Fruit fly (Drosophila melanogaster) whole organism, embryonic: ENCODE data around the gene Cyp28c1.

Source experiments
- Atf6 ChIP-seq: fragments of 200-800 bp; sonication (Bioruptor generic); IDR thresholded peaks from 2 replicates; pipeline ENCODE4 v1.3.6; 2022; ENCODE audit warnings: missing biosample characterization, missing genetic modification characterization
- BtbVII ChIP-seq: fragments of 200-800 bp; sonication (Bioruptor generic); optimal IDR thresholded peaks from 3 replicates; lab custom pipeline; 2017; ENCODE audit warnings: missing biosample characterization, mild to moderate bottlenecking, missing genetic modification characterization
- CG10431 ChIP-seq: fragments of 200-800 bp; sonication (Bioruptor generic); optimal IDR thresholded peaks from 3 replicates; lab custom pipeline; 2018; ENCODE audit warnings: missing biosample characterization, mild to moderate bottlenecking, missing genetic modification characterization
- CG10543 ChIP-seq: fragments of 200-800 bp; sonication (Bioruptor generic); optimal IDR thresholded peaks from 3 replicates; lab custom pipeline; 2017; ENCODE audit warnings: missing biosample characterization, mild to moderate bottlenecking, missing genetic modification characterization, moderate library complexity
- CG11723 ChIP-seq: fragments of 200-800 bp; sonication (Bioruptor generic); optimal IDR thresholded peaks from 2 replicates; lab custom pipeline; 2017; ENCODE audit warnings: missing biosample characterization, mild to moderate bottlenecking, missing genetic modification characterization
- CG13296 ChIP-seq: fragments of 200-800 bp; sonication (Bioruptor generic); optimal IDR thresholded peaks from 3 replicates; lab custom pipeline; 2018; ENCODE audit warnings: missing biosample characterization, mild to moderate bottlenecking, missing genetic modification characterization
- CG13894 ChIP-seq: fragments of 200-800 bp; sonication (Bioruptor generic); optimal IDR thresholded peaks from 3 replicates; lab custom pipeline; 2018; ENCODE audit warnings: missing biosample characterization, mild to moderate bottlenecking, missing genetic modification characterization, moderate library complexity
- CG14050 ChIP-seq: fragments of 200-800 bp; sonication (Bioruptor generic); IDR thresholded peaks from 3 replicates; pipeline ENCODE4 v1.3.6; 2022; ENCODE audit warnings: missing biosample characterization, missing genetic modification characterization
- CG17568 ChIP-seq: fragments of 200-800 bp; sonication (Bioruptor generic); optimal IDR thresholded peaks from 2 replicates; lab custom pipeline; 2018; ENCODE audit warnings: missing biosample characterization, mild to moderate bottlenecking, missing genetic modification characterization, moderate library complexity
- CG30431 ChIP-seq: fragments of 200-800 bp; sonication (Bioruptor generic); optimal IDR thresholded peaks from 2 replicates; lab custom pipeline; 2017; ENCODE audit warnings: missing biosample characterization, missing genetic modification characterization
- CG31224 ChIP-seq: fragments of 200-800 bp; sonication (Bioruptor generic); IDR thresholded peaks from 2 replicates; pipeline ENCODE4 v1.3.6; 2022; ENCODE audit warnings: missing biosample characterization, missing genetic modification characterization
- CG32532 ChIP-seq: fragments of 200-800 bp; sonication (Bioruptor generic); IDR thresholded peaks from 2 replicates; pipeline ENCODE4 v1.3.6; 2022; ENCODE audit warnings: missing biosample characterization, missing genetic modification characterization
- CG4328 ChIP-seq: fragments of 200-800 bp; sonication (Bioruptor generic); optimal IDR thresholded peaks from 3 replicates; lab custom pipeline; 2017; ENCODE audit warnings: missing biosample characterization, missing genetic modification reagents, missing genetic modification characterization
- CG7786 ChIP-seq: fragments of 200-800 bp; sonication (Bioruptor generic); optimal IDR thresholded peaks from 2 replicates; lab custom pipeline; 2016; ENCODE audit warnings: missing biosample characterization, missing genetic modification characterization
- CG8478 ChIP-seq: fragments of >200 bp; optimal IDR thresholded peaks from 2 replicates; lab custom pipeline; 2018
- CG8765 ChIP-seq: fragments of 200-800 bp; sonication (Bioruptor generic); IDR thresholded peaks from 2 replicates; pipeline ENCODE4 v1.3.6; 2022; ENCODE audit warnings: missing biosample characterization, missing genetic modification characterization
- CkIIα-i1 ChIP-seq: fragments of 200-800 bp; sonication (Bioruptor generic); IDR thresholded peaks from 2 replicates; pipeline ENCODE4 v1.3.6; 2022; ENCODE audit warnings: missing biosample characterization, missing genetic modification characterization
- Deaf1 ChIP-seq: fragments of 200-800 bp; optimal IDR thresholded peaks from 3 replicates; lab custom pipeline; 2019; ENCODE audit warnings: missing biosample characterization, mild to moderate bottlenecking, missing genetic modification characterization, moderate library complexity
- HLH54F ChIP-seq: fragments of 200-800 bp; sonication (Bioruptor generic); optimal IDR thresholded peaks from 3 replicates; lab custom pipeline; 2016; ENCODE audit warnings: missing biosample characterization, missing genetic modification characterization
- Hmx ChIP-seq: fragments of 200-800 bp; sonication (Bioruptor generic); optimal IDR thresholded peaks from 2 replicates; lab custom pipeline; 2016; ENCODE audit warnings: missing biosample characterization, missing genetic modification characterization
- MBD-R2 ChIP-seq: fragments of 200-800 bp; sonication (Bioruptor generic); IDR thresholded peaks from 2 replicates; pipeline ENCODE4 v1.3.6; 2022; ENCODE audit warnings: missing biosample characterization, missing genetic modification characterization
- Sin3A ChIP-seq: fragments of >200 bp; optimal IDR thresholded peaks from 2 replicates; lab custom pipeline; 2018
- Spps ChIP-seq: fragments of 200-800 bp; sonication (Bioruptor generic); optimal IDR thresholded peaks from 2 replicates; lab custom pipeline; 2018; ENCODE audit warnings: missing biosample characterization, mild to moderate bottlenecking, missing genetic modification characterization
- amos ChIP-seq: fragments of 200-800 bp; sonication (Bioruptor generic); IDR thresholded peaks from 2 replicates; pipeline ENCODE4 v1.3.6; 2022; ENCODE audit warnings: missing biosample characterization, missing genetic modification characterization; ENCODE audit not compliant: partially characterized antibody
- bab2 ChIP-seq: fragments of 200-800 bp; sonication (Bioruptor generic); optimal IDR thresholded peaks from 2 replicates; lab custom pipeline; 2016; ENCODE audit warnings: missing biosample characterization, missing genetic modification characterization
- danr ChIP-seq: fragments of 200-800 bp; sonication (Bioruptor generic); IDR thresholded peaks from 2 replicates; pipeline ENCODE4 v1.3.6; 2022; ENCODE audit warnings: missing biosample characterization, missing genetic modification characterization
- dati ChIP-seq: fragments of 200-800 bp; sonication (Bioruptor generic); IDR thresholded peaks from 2 replicates; pipeline ENCODE4 v1.3.6; 2022; ENCODE audit warnings: missing biosample characterization, missing genetic modification characterization
- emc ChIP-seq: fragments of 200-800 bp; sonication (Bioruptor generic); optimal IDR thresholded peaks from 2 replicates; lab custom pipeline; 2016; ENCODE audit warnings: missing biosample characterization, missing genetic modification characterization
- ems ChIP-seq: fragments of 200-800 bp; sonication (Bioruptor generic); optimal IDR thresholded peaks from 3 replicates; lab custom pipeline; 2016; ENCODE audit warnings: missing biosample characterization, missing genetic modification characterization
- eyg ChIP-seq: fragments of 200-800 bp; sonication (Bioruptor generic); optimal IDR thresholded peaks from 3 replicates; lab custom pipeline; 2016; ENCODE audit warnings: missing biosample characterization, missing genetic modification characterization
- fd3F ChIP-seq: fragments of 200-800 bp; sonication (Bioruptor generic); optimal IDR thresholded peaks from 2 replicates; lab custom pipeline; 2018; ENCODE audit warnings: missing biosample characterization, mild to moderate bottlenecking, missing genetic modification characterization, moderate library complexity
- fru ChIP-seq: fragments of >200 bp; optimal IDR thresholded peaks from 2 replicates; lab custom pipeline; 2017
- gem ChIP-seq: fragments of 200-800 bp; sonication (Bioruptor generic); optimal IDR thresholded peaks from 2 replicates; lab custom pipeline; 2019; ENCODE audit warnings: missing biosample characterization, mild to moderate bottlenecking, missing genetic modification characterization, moderate library complexity
- grau ChIP-seq: fragments of 200-800 bp; optimal IDR thresholded peaks from 3 replicates; lab custom pipeline; 2019; ENCODE audit warnings: missing biosample characterization, mild to moderate bottlenecking, missing genetic modification characterization, moderate library complexity
- ind ChIP-seq: fragments of 200-800 bp; sonication (Bioruptor generic); optimal IDR thresholded peaks from 3 replicates; lab custom pipeline; 2016; ENCODE audit warnings: missing biosample characterization, missing genetic modification characterization
- mam ChIP-seq: fragments of 200-800 bp; sonication (Bioruptor generic); optimal IDR thresholded peaks from 3 replicates; lab custom pipeline; 2016; ENCODE audit warnings: missing biosample characterization, missing genetic modification characterization
- mirr ChIP-seq: fragments of 200-800 bp; sonication (Bioruptor generic); optimal IDR thresholded peaks from 3 replicates; lab custom pipeline; 2018; ENCODE audit warnings: missing biosample characterization, mild to moderate bottlenecking, missing genetic modification characterization
- pfk ChIP-seq: fragments of 200-800 bp; sonication (Bioruptor generic); optimal IDR thresholded peaks from 2 replicates; lab custom pipeline; 2018; ENCODE audit warnings: missing biosample characterization, mild to moderate bottlenecking, missing genetic modification characterization, moderate library complexity
- pita ChIP-seq: fragments of 200-800 bp; sonication (Bioruptor generic); optimal IDR thresholded peaks from 2 replicates; lab custom pipeline; 2017; ENCODE audit warnings: missing biosample characterization, mild to moderate bottlenecking, missing genetic modification characterization
- prd ChIP-seq, 3 experiments: fragments of >200 bp in 2 of 3; fragments of 200-800 bp in 1 of 3; sonication (Bioruptor generic) in 1 of 3; optimal IDR thresholded peaks in 2 of 3; IDR thresholded peaks in 1 of 3; 2 replicates in 2 of 3; 3 replicates in 1 of 3; pipeline versions ENCODE4 v1.3.6 to Lab custom; 2017 to 2022; ENCODE audit warnings: missing biosample characterization in 1 of 3, missing genetic modification characterization in 1 of 3
- ro ChIP-seq: fragments of 200-800 bp; sonication (Bioruptor generic); IDR thresholded peaks from 2 replicates; pipeline ENCODE4 v1.3.6; 2022; ENCODE audit warnings: missing biosample characterization, missing genetic modification characterization
- salm ChIP-seq: fragments of 200-800 bp; sonication (Bioruptor generic); optimal IDR thresholded peaks from 2 replicates; lab custom pipeline; 2018; ENCODE audit warnings: missing biosample characterization, mild to moderate bottlenecking, missing genetic modification characterization
- seq ChIP-seq: fragments of 200-800 bp; sonication (Bioruptor generic); IDR thresholded peaks from 2 replicates; pipeline ENCODE4 v1.3.6; 2022; ENCODE audit warnings: missing biosample characterization, missing genetic modification characterization
- sim ChIP-seq: fragments of 200-800 bp; sonication (Bioruptor generic); IDR thresholded peaks from 2 replicates; pipeline ENCODE4 v1.3.6; 2022; ENCODE audit warnings: missing biosample characterization, missing genetic modification characterization
- stwl ChIP-seq: fragments of 200-800 bp; sonication (Bioruptor generic); optimal IDR thresholded peaks from 3 replicates; lab custom pipeline; 2018; ENCODE audit warnings: missing biosample characterization, mild to moderate bottlenecking, missing genetic modification characterization, moderate library complexity
- sug ChIP-seq: fragments of 200-800 bp; optimal IDR thresholded peaks from 2 replicates; lab custom pipeline; 2019; ENCODE audit warnings: missing biosample characterization, mild to moderate bottlenecking, missing genetic modification characterization, moderate library complexity
- usp ChIP-seq: fragments of >200 bp; optimal IDR thresholded peaks from 2 replicates; lab custom pipeline; 2017; ENCODE audit warnings: missing biosample characterization, missing genetic modification characterization
- vnd ChIP-seq: fragments of 200-800 bp; sonication (Bioruptor generic); IDR thresholded peaks from 3 replicates; pipeline ENCODE4 v1.3.6; 2022; ENCODE audit warnings: missing biosample characterization, missing genetic modification characterization; ENCODE audit not compliant: partially characterized antibody

Cyp28c1 gene

DNA sequence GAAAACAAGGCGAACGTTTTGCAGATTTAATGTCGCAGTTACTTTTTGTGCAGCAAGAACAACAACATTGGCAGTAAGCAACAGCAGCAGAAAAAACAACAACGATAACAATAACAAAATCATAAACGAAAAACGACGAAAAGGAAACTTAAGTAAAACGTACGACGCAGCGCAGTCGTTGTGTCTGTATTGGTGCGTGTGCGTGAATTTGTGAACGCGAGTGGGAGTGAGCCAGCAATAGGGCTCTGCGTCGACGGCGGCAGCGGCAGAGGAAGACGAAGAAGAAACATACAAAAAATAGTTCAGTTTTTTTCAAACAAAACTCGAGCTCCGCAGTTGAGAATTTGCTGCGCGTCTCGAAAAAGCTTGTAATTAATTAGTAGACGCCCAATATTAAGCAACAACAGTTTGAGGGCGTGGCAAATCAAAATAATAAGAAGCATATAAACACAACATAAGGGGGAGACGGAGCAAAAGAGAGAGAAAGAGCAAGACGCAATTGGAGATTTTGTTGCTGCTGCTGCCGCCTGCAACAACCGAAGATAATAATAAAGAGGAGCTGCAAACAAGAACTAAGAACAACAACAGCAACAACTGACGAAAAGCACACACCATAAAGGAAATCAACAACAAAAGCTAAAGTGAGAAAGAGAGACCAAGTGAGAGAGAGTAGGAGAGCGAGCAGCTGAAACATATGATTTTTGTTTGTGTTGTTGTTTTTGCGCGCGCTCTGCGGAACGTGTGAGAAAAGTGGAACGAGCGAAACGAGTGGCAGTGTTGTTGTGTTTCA, 22.0 kb upstream of the Cyp28c1 start (continued):
- no peak for TF ChIP-seq gem (tag; lab: Kevin White, UChicago)
- TF ChIP-seq ems (GFP tag; lab: Kevin White, UChicago), result no peak
- TF ChIP-seq BtbVII (GFP tag; lab: Kevin White, UChicago), result peak; percentile 11
- no peak for TF ChIP-seq grau
- TF ChIP-seq Spps (tag; lab: Kevin White, UChicago), result no peak
- TF ChIP-seq pfk (GFP tag; lab: Kevin White, UChicago), result peak; percentile 99
- no peak for TF ChIP-seq CG10543 (GFP tag; lab: Kevin White, UChicago)
- no peak for TF ChIP-seq danr (GFP tag; lab: Robert Waterston, UW)
- no peak for TF ChIP-seq salm (tag; lab: Kevin White, UChicago)
- TF ChIP-seq CG8478 (lab: Kevin White, UChicago), result no peak
- TF ChIP-seq sug (tag; lab: Kevin White, UChicago), result no peak
- TF ChIP-seq stwl (tag; lab: Kevin White, UChicago), result no peak
- TF ChIP-seq ro (GFP tag; lab: Robert Waterston, UW), result no peak

DNA sequence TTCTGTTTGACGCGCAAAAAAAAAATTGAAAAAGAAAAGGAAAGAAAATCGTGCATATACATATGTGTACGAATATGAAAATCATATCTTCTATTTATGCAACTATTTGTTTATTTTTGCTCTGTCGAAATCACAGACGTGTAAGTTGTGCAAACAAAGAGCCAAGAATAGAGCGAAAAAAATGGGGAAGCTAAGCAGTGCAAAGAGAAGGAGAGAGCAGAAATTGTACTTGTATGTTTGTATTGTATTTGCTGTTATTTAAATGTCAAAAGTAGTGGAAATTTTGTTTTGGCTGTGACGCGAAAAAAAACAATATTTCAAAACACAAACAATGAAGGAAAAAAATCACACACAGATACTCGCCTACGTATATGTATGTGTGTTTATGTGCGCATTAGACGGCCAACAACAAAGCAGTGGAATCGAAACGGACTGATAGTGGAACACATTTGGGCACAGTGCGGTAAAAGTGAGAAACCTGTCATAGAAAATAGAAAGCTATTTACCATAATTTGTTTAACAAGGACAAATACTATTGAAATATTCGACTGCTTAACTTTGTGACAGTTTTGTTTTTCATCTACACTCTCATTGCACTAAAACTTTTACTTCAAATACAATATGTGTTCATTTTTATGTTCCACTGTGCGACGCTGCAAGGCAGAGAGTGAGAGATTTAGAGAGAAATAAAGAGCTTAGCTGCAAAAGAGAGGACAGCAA, 21.2 kb upstream of the Cyp28c1 start:
- TF ChIP-seq prd (optimal IDR thresholded peaks at IDR 0.05; lab: Kevin White, UChicago) (no peak), prd (GFP tag; IDR thresholded peaks at IDR 0.05; lab: Robert Waterston, UW) (peak; percentile 96), mam (GFP tag; lab: Kevin White, UChicago) (peak; percentile 95), MBD-R2 (GFP tag; lab: Robert Waterston, UW) (peak; percentile 75), sim (GFP tag; lab: Robert Waterston, UW) (peak; percentile 88), Hmx (GFP tag; lab: Kevin White, UChicago) (peak; percentile 82), CG14050 (peak; percentile 95), CG13296 (GFP tag; lab: Kevin White, UChicago) (peak; percentile 90), CkIIα-i1 (GFP tag; lab: Robert Waterston, UW) (0 out of 2 replicates have a peak, but pooled peaks have one; percentile 53), ind (GFP tag; lab: Kevin White, UChicago) (peak; percentile 94), bab2 (GFP tag; lab: Kevin White, UChicago) (peak; percentile 92), CG8765 (peak; percentile 91), fru (lab: Kevin White, UChicago) (no peak), CG30431 (GFP tag; lab: Kevin White, UChicago) (peak; percentile 90), BtbVII (GFP tag; lab: Kevin White, UChicago) (peak; percentile 92), CG31224 (GFP tag; lab: Robert Waterston, UW) (peak; percentile 82), usp (GFP tag; lab: Kevin White, UChicago) (no peak), CG11723 (GFP tag; lab: Kevin White, UChicago) (peak; percentile 90), CG32532 (GFP tag; lab: Robert Waterston, UW) (peak; percentile 93), eyg (GFP tag; lab: Kevin White, UChicago) (peak; percentile 89), CG10431 (peak; percentile 66), Deaf1 (tag; lab: Kevin White, UChicago) (peak; percentile 72), seq (GFP tag; lab: Robert Waterston, UW) (peak; percentile 95), dati (GFP tag; lab: Robert Waterston, UW) (peak; percentile 81), pita (GFP tag; lab: Kevin White, UChicago) (no peak), vnd (GFP tag; lab: Robert Waterston, UW) (peak; percentile 42; the same call in 1 of the 3 replicates), amos (GFP tag; lab: Robert Waterston, UW) (no peak), Sin3A (lab: Kevin White, UChicago) (no peak), emc (peak; percentile 80), CG7786 (GFP tag; lab: Kevin White, UChicago) (peak; percentile 96), CG4328 (GFP tag; lab: Kevin White, UChicago) (peak; percentile 86), HLH54F (peak; percentile 92), fd3F (GFP tag; lab: Kevin White, UChicago) (peak; percentile 86), Atf6 (GFP tag; lab: Robert Waterston, UW) (peak; percentile 95), mirr (GFP tag; lab: Kevin White, UChicago) (peak; percentile 86), CG13894 (tag; lab: Kevin White, UChicago) (peak; percentile 80), CG17568 (peak; percentile 91)
